Worm (Caenorhabditis elegans): ENCODE data around the gene F13D12.8.

ce11 chrII:11732513-11732912, at the start of gene F13D12.8:
- no peak for TF ChIP-seq eyg-1 (tag; optimal IDR thresholded peaks at IDR 0.05)
- TF ChIP-seq unc-86 (tag; optimal IDR thresholded peaks at IDR 0.05), result no peak
- no peak for TF ChIP-seq F13H6.1 (tag; optimal IDR thresholded peaks at IDR 0.05)
- no peak for TF ChIP-seq nhr-11 (tag; optimal IDR thresholded peaks at IDR 0.05)
- TF ChIP-seq ama-1 (optimal IDR thresholded peaks at IDR 0.05), result no peak
- TF ChIP-seq elt-2 (tag; optimal IDR thresholded peaks at IDR 0.05), result no peak
- no peak for TF ChIP-seq pag-3 (tag; optimal IDR thresholded peaks at IDR 0.05; ENCODE audit: borderline replicate concordance)
- TF ChIP-seq sdc-2 (tag; optimal IDR thresholded peaks at IDR 0.05), result no peak
- TF ChIP-seq lin-11 (tag; optimal IDR thresholded peaks at IDR 0.05), result no peak
